Worm (Caenorhabditis elegans) whole organism, L4 larva: ENCODE measurements around the gene lpr-6.

Source experiments
- ctbp-1 ChIP-seq: fragments of 200-800 bp; sonication (Bioruptor generic); IDR thresholded peaks from 2 replicates; pipeline ENCODE4 v1.3.6; 2022; ENCODE audit warnings: missing genetic modification reagents, missing genetic modification characterization, missing compliant biosample characterization
- hlh-30 ChIP-seq: sonication (generic microtip); optimal IDR thresholded peaks from 2 replicates; lab custom pipeline; 2017; ENCODE audit warnings: antibody characterized with exemption, mild to moderate bottlenecking, missing genetic modification characterization, missing compliant biosample characterization; ENCODE audit not compliant: insufficient read depth
- pha-4 ChIP-seq, 2 experiments: fragments of 150-350 bp in 1 of 2; fragments of 200-800 bp in 1 of 2; sonication (Bioruptor generic) in 1 of 2; IDR thresholded peaks in 1 of 2; optimal IDR thresholded peaks in 1 of 2; 2 replicates each; pipeline versions ENCODE4 v1.3.6 to Lab custom; 2014 to 2022; ENCODE audit warnings: missing genetic modification characterization in 2 of 2, missing genetic modification reagents in 2 of 2, missing biosample characterization in 1 of 2, missing compliant biosample characterization in 1 of 2
- pqm-1 ChIP-seq: sonication (generic microtip); optimal IDR thresholded peaks from 2 replicates; lab custom pipeline; 2017; ENCODE audit warnings: missing biosample characterization, missing genetic modification characterization
- snpc-4 ChIP-seq: fragments of 150-350 bp; optimal IDR thresholded peaks from 2 replicates; lab custom pipeline; 2014; ENCODE audit warnings: missing biosample characterization, missing genetic modification characterization
- unc-62 ChIP-seq, 3 experiments: fragments of 150-350 bp in 1 of 3; sonication (generic microtip); optimal IDR thresholded peaks in 2 of 3; peaks in 1 of 3; 1 replicate in 1 of 3; 2 replicates in 2 of 3; lab custom pipeline; 2014 to 2017; ENCODE audit warnings: missing biosample characterization in 3 of 3, missing genetic modification characterization in 3 of 3, missing genetic modification reagents in 3 of 3, missing genotype in 1 of 3

ce11 chrX:11088952-11089351 is 29.2 kb downstream of the lpr-6 start, which contains the start of gene W04G3.11:
- TF ChIP-seq pha-4 (GFP tag; IDR thresholded peaks at IDR 0.05; lab: Robert Waterston, UW): no peak
- TF ChIP-seq pha-4 (tag; optimal IDR thresholded peaks at IDR 0.05; lab: Kevin White, UChicago): no peak
- TF ChIP-seq unc-62 (GFP tag; optimal IDR thresholded peaks at IDR 0.05 in 1 of 2; lab: Kevin White, UChicago): peak in 1 of 2 experiments; percentile 77
- no peak for TF ChIP-seq unc-62 (tag; optimal IDR thresholded peaks at IDR 0.05; lab: Kevin White, UChicago)
- TF ChIP-seq hlh-30 (tag; lab: Kevin White, UChicago): no peak
- no peak for TF ChIP-seq ctbp-1
- peak; percentile 46 for TF ChIP-seq pqm-1 (tag; lab: Kevin White, UChicago)
- no peak for TF ChIP-seq snpc-4
